Fruit fly (Drosophila melanogaster) whole organism: ENCODE measurements around the gene tweek.

Source experiments
- Dll ChIP-seq: fragments of >200 bp; optimal IDR thresholded peaks from 2 replicates; lab custom pipeline; 2017
- EcR ChIP-seq, 2 experiments: fragments of >200 bp; optimal IDR thresholded peaks; 2 replicates each; lab custom pipeline; 2017; ENCODE audit warnings: missing biosample characterization in 2 of 2, missing genetic modification characterization in 2 of 2, missing genetic modification reagents in 2 of 2
- psq ChIP-seq: fragments of >200 bp; optimal IDR thresholded peaks from 2 replicates; lab custom pipeline; 2017
- usp ChIP-seq: fragments of >200 bp; optimal IDR thresholded peaks from 2 replicates; lab custom pipeline; 2017; ENCODE audit warnings: missing biosample characterization, missing genetic modification characterization, mixed read lengths

DNA sequence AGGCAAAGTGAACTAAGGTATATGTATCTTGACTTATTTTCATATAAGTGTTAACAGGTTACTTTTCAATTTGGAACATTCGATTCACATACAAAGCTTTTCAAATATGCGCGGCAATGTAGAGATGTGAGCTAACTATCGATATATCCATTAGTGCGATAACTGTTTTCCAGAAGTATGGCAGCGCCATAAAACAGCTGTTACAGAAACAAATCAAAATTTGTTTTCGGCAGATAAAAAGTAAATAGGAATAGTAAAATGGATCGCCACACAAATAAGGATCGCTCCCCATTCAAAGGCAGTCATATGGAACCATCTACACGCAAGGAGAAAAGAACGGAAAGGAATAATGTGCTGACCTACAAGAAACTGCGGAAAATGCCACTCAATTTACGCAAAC, 9.0 kb upstream of the tweek start, which contains the start of the genes CG32832, CG31743 and CG34313:
- TF ChIP-seq EcR (GFP tag; optimal IDR thresholded peaks at IDR 0.05; lab: Kevin White, UChicago) (no peak), Dll (lab: Kevin White, UChicago) (no peak), usp (GFP tag; lab: Kevin White, UChicago) (no peak), psq (lab: Kevin White, UChicago) (no peak)
